Fruit fly (Drosophila melanogaster) whole organism, embryonic: Measurements from ENCODE around the gene CG32106.

Experiments used
- Adf1 ChIP-seq: fragments of 200-800 bp; sonication (Bioruptor generic); IDR thresholded peaks from 2 replicates; pipeline ENCODE4 v1.3.6; 2022; ENCODE audit warnings: missing biosample characterization, missing genetic modification characterization
- Bgb ChIP-seq: fragments of 200-800 bp; sonication (Bioruptor generic); IDR thresholded peaks from 2 replicates; pipeline ENCODE4 v1.3.6; 2022; ENCODE audit warnings: missing biosample characterization, missing genetic modification characterization; ENCODE audit not compliant: partially characterized antibody
- BtbVII ChIP-seq: fragments of 200-800 bp; sonication (Bioruptor generic); optimal IDR thresholded peaks from 3 replicates; lab custom pipeline; 2017; ENCODE audit warnings: missing biosample characterization, mild to moderate bottlenecking, missing genetic modification characterization
- CG11398 ChIP-seq: fragments of 200-800 bp; sonication (Bioruptor generic); optimal IDR thresholded peaks from 2 replicates; lab custom pipeline; 2016; ENCODE audit warnings: missing biosample characterization, missing genetic modification characterization
- CG11695 ChIP-seq: fragments of 200-800 bp; sonication (Bioruptor generic); IDR thresholded peaks from 3 replicates; pipeline ENCODE4 v1.3.6; 2022; ENCODE audit warnings: missing biosample characterization, missing genetic modification characterization
- CG12155 ChIP-seq: fragments of 200-800 bp; sonication (Bioruptor generic); optimal IDR thresholded peaks from 3 replicates; lab custom pipeline; 2016; ENCODE audit warnings: missing biosample characterization, missing genetic modification characterization
- CG13123 ChIP-seq: fragments of 200-800 bp; sonication (Bioruptor generic); optimal IDR thresholded peaks from 2 replicates; lab custom pipeline; 2016; ENCODE audit warnings: missing biosample characterization, missing genetic modification characterization
- CG15514 ChIP-seq: fragments of 200-800 bp; sonication (Bioruptor generic); optimal IDR thresholded peaks from 3 replicates; lab custom pipeline; 2017; ENCODE audit warnings: missing biosample characterization, missing genetic modification characterization, mild to moderate bottlenecking, moderate library complexity, missing genetic modification reagents
- CG15601 ChIP-seq: fragments of 200-800 bp; sonication (Bioruptor generic); optimal IDR thresholded peaks from 3 replicates; lab custom pipeline; 2019; ENCODE audit warnings: missing biosample characterization, mild to moderate bottlenecking, missing genetic modification characterization, moderate library complexity
- CG18011 ChIP-seq: fragments of 200-800 bp; sonication (Bioruptor generic); optimal IDR thresholded peaks from 2 replicates; lab custom pipeline; 2017; ENCODE audit warnings: missing biosample characterization, missing genetic modification characterization, mild to moderate bottlenecking, moderate library complexity, missing genotype
- CG18599 ChIP-seq: fragments of 200-800 bp; sonication (Bioruptor generic); optimal IDR thresholded peaks from 3 replicates; lab custom pipeline; 2017; ENCODE audit warnings: missing biosample characterization, missing genetic modification characterization, mild to moderate bottlenecking, moderate library complexity, missing genetic modification reagents
- CG2116 ChIP-seq: fragments of 200-800 bp; sonication (Bioruptor generic); optimal IDR thresholded peaks from 3 replicates; lab custom pipeline; 2018; ENCODE audit warnings: missing biosample characterization, mild to moderate bottlenecking, missing genetic modification characterization
- CG2129 ChIP-seq: fragments of 200-800 bp; sonication (Bioruptor generic); IDR thresholded peaks from 2 replicates; pipeline ENCODE4 v1.3.6; 2022; ENCODE audit warnings: missing biosample characterization, missing genetic modification characterization; ENCODE audit not compliant: partially characterized antibody
- CG3407 ChIP-seq: fragments of 200-800 bp; sonication (Bioruptor generic); optimal IDR thresholded peaks from 2 replicates; lab custom pipeline; 2018; ENCODE audit warnings: missing biosample characterization, mild to moderate bottlenecking, missing genetic modification characterization
- CG34422 ChIP-seq: fragments of 200-800 bp; sonication (Bioruptor generic); IDR thresholded peaks from 3 replicates; pipeline ENCODE4 v1.3.6; 2022; ENCODE audit warnings: missing biosample characterization, missing genetic modification characterization
- CG3847 ChIP-seq: fragments of 200-800 bp; sonication (Bioruptor generic); IDR thresholded peaks from 2 replicates; pipeline ENCODE4 v1.3.6; 2022; ENCODE audit warnings: missing biosample characterization, missing genetic modification characterization
- CG43689 ChIP-seq: fragments of 200-800 bp; sonication (Bioruptor generic); IDR thresholded peaks from 2 replicates; pipeline ENCODE4 v1.3.6; 2022; ENCODE audit warnings: missing biosample characterization, missing genetic modification characterization
- CG6765 ChIP-seq: fragments of 200-800 bp; sonication (Bioruptor generic); optimal IDR thresholded peaks from 3 replicates; lab custom pipeline; 2017; ENCODE audit warnings: missing biosample characterization, mild to moderate bottlenecking, missing genetic modification characterization
- Dref ChIP-seq: fragments of 200-800 bp; sonication (Bioruptor generic); IDR thresholded peaks from 2 replicates; pipeline ENCODE4 v1.3.6; 2022; ENCODE audit warnings: missing biosample characterization, missing genetic modification characterization
- HHEX ChIP-seq: fragments of 200-800 bp; sonication (Bioruptor generic); optimal IDR thresholded peaks from 3 replicates; lab custom pipeline; 2017; ENCODE audit warnings: missing biosample characterization, mild to moderate bottlenecking, missing genetic modification characterization, missing genetic modification reagents
- HLH54F ChIP-seq: fragments of 200-800 bp; sonication (Bioruptor generic); optimal IDR thresholded peaks from 3 replicates; lab custom pipeline; 2016; ENCODE audit warnings: missing biosample characterization, missing genetic modification characterization
- Lhr ChIP-seq: fragments of 200-800 bp; sonication (Bioruptor generic); optimal IDR thresholded peaks from 3 replicates; lab custom pipeline; 2017; ENCODE audit warnings: mild to moderate bottlenecking, missing biosample characterization, missing genetic modification reagents, missing genetic modification characterization
- Lim3 ChIP-seq: fragments of 200-800 bp; sonication (Bioruptor generic); IDR thresholded peaks from 2 replicates; pipeline ENCODE4 v1.3.6; 2022; ENCODE audit warnings: missing biosample characterization, missing genetic modification characterization
- Mes4 ChIP-seq: fragments of 200-800 bp; sonication (Bioruptor generic); optimal IDR thresholded peaks from 2 replicates; lab custom pipeline; 2016; ENCODE audit warnings: missing biosample characterization, missing genetic modification characterization
- Stat92E ChIP-seq, 3 experiments: fragments of >200 bp in 2 of 3; fragments of 200-800 bp in 1 of 3; sonication (Bioruptor generic) in 1 of 3; optimal IDR thresholded peaks; 2 replicates each; lab custom pipeline; 2017 to 2019; ENCODE audit warnings: missing biosample characterization in 3 of 3, missing genetic modification characterization in 3 of 3, mild to moderate bottlenecking in 1 of 3, moderate library complexity in 1 of 3
- Trl ChIP-seq, 3 experiments: fragments of >200 bp in 2 of 3; fragments of 200-800 bp in 1 of 3; sonication (Bioruptor generic) in 1 of 3; optimal IDR thresholded peaks; 2 replicates in 1 of 3; 3 replicates in 2 of 3; lab custom pipeline; 2016 to 2017; ENCODE audit warnings: missing biosample characterization in 1 of 3, missing genetic modification characterization in 1 of 3
- ab ChIP-seq: fragments of 200-800 bp; sonication (Bioruptor generic); optimal IDR thresholded peaks from 2 replicates; lab custom pipeline; 2016; ENCODE audit warnings: missing biosample characterization, missing genetic modification characterization
- az2 ChIP-seq: fragments of 200-800 bp; sonication (Bioruptor generic); optimal IDR thresholded peaks from 3 replicates; lab custom pipeline; 2016; ENCODE audit warnings: missing biosample characterization, missing genetic modification characterization
- bab2 ChIP-seq: fragments of 200-800 bp; sonication (Bioruptor generic); optimal IDR thresholded peaks from 2 replicates; lab custom pipeline; 2016; ENCODE audit warnings: missing biosample characterization, missing genetic modification characterization
- btn ChIP-seq: fragments of 200-800 bp; sonication (Bioruptor generic); optimal IDR thresholded peaks from 2 replicates; lab custom pipeline; 2016; ENCODE audit warnings: missing biosample characterization, missing genetic modification characterization
- chm ChIP-seq: fragments of 200-800 bp; sonication (Bioruptor generic); IDR thresholded peaks from 2 replicates; pipeline ENCODE4 v1.3.6; 2022; ENCODE audit warnings: missing biosample characterization, missing genetic modification characterization
- dimm ChIP-seq: fragments of 200-800 bp; sonication (Bioruptor generic); IDR thresholded peaks from 2 replicates; pipeline ENCODE4 v1.3.6; 2022; ENCODE audit warnings: missing biosample characterization, missing genetic modification characterization
- dpn ChIP-seq, 2 experiments: fragments of 200-800 bp; sonication (Bioruptor generic); optimal IDR thresholded peaks; 3 replicates each; lab custom pipeline; 2016; ENCODE audit warnings: missing biosample characterization in 2 of 2, missing genetic modification characterization in 2 of 2
- eyg ChIP-seq: fragments of 200-800 bp; sonication (Bioruptor generic); optimal IDR thresholded peaks from 3 replicates; lab custom pipeline; 2016; ENCODE audit warnings: missing biosample characterization, missing genetic modification characterization
- gem ChIP-seq: fragments of 200-800 bp; sonication (Bioruptor generic); optimal IDR thresholded peaks from 2 replicates; lab custom pipeline; 2019; ENCODE audit warnings: missing biosample characterization, mild to moderate bottlenecking, missing genetic modification characterization, moderate library complexity
- gro ChIP-seq: fragments of 200-800 bp; sonication (Bioruptor generic); optimal IDR thresholded peaks from 2 replicates; lab custom pipeline; 2016; ENCODE audit warnings: missing biosample characterization, missing genetic modification characterization
- hbn ChIP-seq: fragments of 200-800 bp; sonication (Bioruptor generic); IDR thresholded peaks from 2 replicates; pipeline ENCODE4 v1.3.6; 2022; ENCODE audit warnings: missing biosample characterization, missing genetic modification characterization; ENCODE audit not compliant: partially characterized antibody
- hth ChIP-seq: fragments of >200 bp; optimal IDR thresholded peaks from 2 replicates; lab custom pipeline; 2017; ENCODE audit warnings: inconsistent platforms
- insv ChIP-seq, 2 experiments: fragments of 200-800 bp; sonication (Bioruptor generic); optimal IDR thresholded peaks; 3 replicates each; lab custom pipeline; 2016 to 2018; ENCODE audit warnings: missing biosample characterization in 2 of 2, missing genetic modification characterization in 2 of 2
- ken ChIP-seq: fragments of 200-800 bp; sonication (Bioruptor generic); IDR thresholded peaks from 3 replicates; pipeline ENCODE4 v1.3.6; 2022; ENCODE audit warnings: missing biosample characterization, missing genetic modification characterization
- kni ChIP-seq: fragments of 200-800 bp; sonication (Bioruptor generic); optimal IDR thresholded peaks from 3 replicates; lab custom pipeline; 2017; ENCODE audit warnings: mild to moderate bottlenecking, missing biosample characterization, missing genetic modification reagents, missing genetic modification characterization
- maf-S ChIP-seq: fragments of 200-800 bp; sonication (Bioruptor generic); optimal IDR thresholded peaks from 2 replicates; lab custom pipeline; 2016; ENCODE audit warnings: missing biosample characterization, missing genetic modification characterization
- pros ChIP-seq: fragments of 200-800 bp; sonication (Bioruptor generic); optimal IDR thresholded peaks from 3 replicates; lab custom pipeline; 2019; ENCODE audit warnings: missing biosample characterization, mild to moderate bottlenecking, missing genetic modification characterization, moderate library complexity
- ro ChIP-seq: fragments of 200-800 bp; sonication (Bioruptor generic); IDR thresholded peaks from 2 replicates; pipeline ENCODE4 v1.3.6; 2022; ENCODE audit warnings: missing biosample characterization, missing genetic modification characterization
- row ChIP-seq: fragments of 200-800 bp; sonication (Bioruptor generic); IDR thresholded peaks from 3 replicates; pipeline ENCODE4 v1.3.6; 2022; ENCODE audit warnings: missing biosample characterization, missing genetic modification characterization
- slp2 ChIP-seq: fragments of 200-800 bp; sonication (Bioruptor generic); optimal IDR thresholded peaks from 2 replicates; lab custom pipeline; 2016; ENCODE audit warnings: missing biosample characterization, missing genetic modification characterization
- trem ChIP-seq: fragments of 200-800 bp; optimal IDR thresholded peaks from 3 replicates; lab custom pipeline; 2019; ENCODE audit warnings: missing biosample characterization, mild to moderate bottlenecking, missing genetic modification characterization, moderate library complexity
- zen ChIP-seq: fragments of 200-800 bp; sonication (Bioruptor generic); optimal IDR thresholded peaks from 3 replicates; lab custom pipeline; 2018; ENCODE audit warnings: missing biosample characterization, mild to moderate bottlenecking, missing genetic modification characterization, moderate library complexity
- zfh1 ChIP-seq: fragments of 200-800 bp; sonication (Bioruptor generic); IDR thresholded peaks from 3 replicates; pipeline ENCODE4 v1.3.6; 2022; ENCODE audit warnings: missing biosample characterization, missing genetic modification characterization
- zfh2 ChIP-seq: fragments of 200-800 bp; sonication (Bioruptor generic); optimal IDR thresholded peaks from 2 replicates; lab custom pipeline; 2016; ENCODE audit warnings: missing biosample characterization, missing genetic modification characterization

CG32106 gene

DNA sequence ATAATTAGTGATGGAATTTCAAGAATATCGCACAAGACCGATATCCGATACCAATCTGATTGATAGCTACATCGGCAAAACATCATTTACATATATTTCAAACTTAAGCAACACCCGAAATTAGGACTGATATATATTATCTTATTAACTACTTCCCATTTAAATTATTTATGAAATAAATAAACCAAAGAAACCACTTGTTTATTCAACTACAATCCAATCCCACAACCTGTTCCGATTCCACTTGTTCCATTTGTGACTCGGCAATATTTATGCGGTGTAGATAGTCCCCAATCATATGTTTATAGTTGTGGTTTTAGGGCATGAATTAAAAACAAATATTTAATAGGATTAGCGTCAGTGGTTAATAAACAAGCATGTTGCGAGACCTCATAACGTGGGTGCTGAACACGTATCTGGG is 23.7 kb downstream of the CG32106 start, which contains the start of the genes CG10973 and Vps13D (continued):
- no peak for TF ChIP-seq az2
- TF ChIP-seq trem = peak; percentile 90
- no peak for TF ChIP-seq ab
- peak; percentile 3 for TF ChIP-seq zfh2
- peak; percentile 11 for TF ChIP-seq gro (GFP tag; lab: Kevin White, UChicago)
- TF ChIP-seq insv (GFP tag; optimal IDR thresholded peaks at IDR 0.05; lab: Kevin White, UChicago) = peak in 1 of 2 experiments; percentile 64
- no peak for TF ChIP-seq CG15601 (tag; lab: Kevin White, UChicago)
- peak; percentile 82 for TF ChIP-seq row (GFP tag; lab: Robert Waterston, UW)
- no peak for TF ChIP-seq Trl (optimal IDR thresholded peaks at IDR 0.05; lab: Kevin White, UChicago)
- TF ChIP-seq Trl (GFP tag; optimal IDR thresholded peaks at IDR 0.05; lab: Kevin White, UChicago) = peak; percentile 24
- TF ChIP-seq Stat92E (GFP tag; optimal IDR thresholded peaks at IDR 0.05; lab: Kevin White, UChicago) = peak in 1 of 3 experiments; percentile 71
- peak; percentile 86 for TF ChIP-seq CG2116
- TF ChIP-seq kni (GFP tag; lab: Kevin White, UChicago) = no peak
- peak; percentile 64; the same call in 1 of the 3 replicates for TF ChIP-seq CG34422 (GFP tag; lab: Robert Waterston, UW)
- TF ChIP-seq CG43689 (GFP tag; lab: Robert Waterston, UW) = no peak
- no peak for TF ChIP-seq CG6765 (GFP tag; lab: Kevin White, UChicago)
- no peak for TF ChIP-seq chm (GFP tag; lab: Robert Waterston, UW)
- no peak for TF ChIP-seq Lim3 (GFP tag; lab: Robert Waterston, UW)
- peak; percentile 67; the same call in 1 of the 2 replicates for TF ChIP-seq Dref
- peak; percentile 64 for TF ChIP-seq CG3407
- no peak for TF ChIP-seq zen (tag; lab: Kevin White, UChicago)
- TF ChIP-seq CG11695 (GFP tag; lab: Robert Waterston, UW) = no peak
- no peak for TF ChIP-seq dimm (GFP tag; lab: Robert Waterston, UW)
- no peak for TF ChIP-seq ro (GFP tag; lab: Robert Waterston, UW)
- peak; percentile 47 for TF ChIP-seq CG12155 (GFP tag; lab: Kevin White, UChicago)
- no peak for TF ChIP-seq Mes4
- peak; percentile 87 for TF ChIP-seq Bgb
- TF ChIP-seq ken (GFP tag; lab: Robert Waterston, UW) = no peak; the same call in 2 of the 3 replicates
- peak; percentile 53 for TF ChIP-seq CG18011 (GFP tag; lab: Kevin White, UChicago)
- no peak; the same call in 1 of the 2 replicates for TF ChIP-seq CG3847 (GFP tag; lab: Robert Waterston, UW)
- TF ChIP-seq bab2 (GFP tag; lab: Kevin White, UChicago) = peak; percentile 41
- TF ChIP-seq slp2 (GFP tag; lab: Kevin White, UChicago) = peak; percentile 12
- TF ChIP-seq CG2129 = peak; percentile 83
- TF ChIP-seq zfh1 = 0 out of 3 replicates have a peak, but pooled peaks have one; percentile 15
- no peak for TF ChIP-seq gem (tag; lab: Kevin White, UChicago)
- TF ChIP-seq BtbVII = peak; percentile 58
- no peak for TF ChIP-seq CG18599 (GFP tag; lab: Kevin White, UChicago)
- peak; percentile 57 for TF ChIP-seq eyg (GFP tag; lab: Kevin White, UChicago)
- peak; percentile 25 for TF ChIP-seq HLH54F (GFP tag; lab: Kevin White, UChicago)
- no peak for TF ChIP-seq pros (GFP tag; lab: Kevin White, UChicago)
- TF ChIP-seq Lhr (GFP tag; lab: Kevin White, UChicago) = peak; percentile 59
- no peak for TF ChIP-seq hth (lab: Kevin White, UChicago)
- no peak for TF ChIP-seq CG15514 (GFP tag; lab: Kevin White, UChicago)
- TF ChIP-seq CG13123 (GFP tag; lab: Kevin White, UChicago) = peak; percentile 20
- no peak for TF ChIP-seq HHEX
- no peak for TF ChIP-seq maf-S (GFP tag; lab: Kevin White, UChicago)
- no peak for TF ChIP-seq btn (GFP tag; lab: Kevin White, UChicago)
- TF ChIP-seq hbn = peak; percentile 78; the same call in 1 of the 2 replicates
- TF ChIP-seq CG11398 = peak; percentile 38
- no peak for TF ChIP-seq Adf1 (GFP tag; lab: Robert Waterston, UW)
- TF ChIP-seq dpn (GFP tag; optimal IDR thresholded peaks at IDR 0.05; lab: Kevin White, UChicago) = peak in 1 of 2 experiments; percentile 26
